Fruit fly (Drosophila melanogaster) whole organism, embryonic: ENCODE data around the gene GlcAT-P.

ENCODE experiments used
- Aef1 ChIP-seq: fragments of 200-800 bp; sonication (Bioruptor generic); IDR thresholded peaks from 3 replicates; pipeline ENCODE4 v1.3.6; 2022; ENCODE audit warnings: missing biosample characterization, missing genetic modification characterization
- Bdp1 ChIP-seq: fragments of 200-800 bp; sonication (Bioruptor generic); optimal IDR thresholded peaks from 3 replicates; lab custom pipeline; 2016; ENCODE audit warnings: missing biosample characterization, missing genetic modification characterization
- CG11093 ChIP-seq: fragments of 200-800 bp; sonication (Bioruptor generic); IDR thresholded peaks from 3 replicates; pipeline ENCODE4 v1.3.6; 2022; ENCODE audit warnings: missing biosample characterization, missing genetic modification characterization
- CG11723 ChIP-seq: fragments of 200-800 bp; sonication (Bioruptor generic); optimal IDR thresholded peaks from 2 replicates; lab custom pipeline; 2017; ENCODE audit warnings: missing biosample characterization, mild to moderate bottlenecking, missing genetic modification characterization
- CG13287 ChIP-seq: fragments of 200-800 bp; sonication (Bioruptor generic); IDR thresholded peaks from 2 replicates; pipeline ENCODE4 v1.3.6; 2022; ENCODE audit warnings: missing biosample characterization, missing genetic modification characterization; ENCODE audit not compliant: partially characterized antibody
- CG15696 ChIP-seq: fragments of 200-800 bp; sonication (Bioruptor generic); optimal IDR thresholded peaks from 2 replicates; lab custom pipeline; 2019; ENCODE audit warnings: missing biosample characterization, mild to moderate bottlenecking, missing genetic modification characterization, moderate library complexity
- CG1647 ChIP-seq: fragments of 200-800 bp; sonication (Bioruptor generic); optimal IDR thresholded peaks from 3 replicates; lab custom pipeline; 2016; ENCODE audit warnings: missing biosample characterization, missing genetic modification characterization
- CG17612 ChIP-seq: fragments of 200-800 bp; sonication (Bioruptor generic); IDR thresholded peaks from 2 replicates; pipeline ENCODE4 v1.3.6; 2022; ENCODE audit warnings: missing biosample characterization, missing genetic modification characterization
- CG17829 ChIP-seq: fragments of 200-800 bp; optimal IDR thresholded peaks from 2 replicates; lab custom pipeline; 2019; ENCODE audit warnings: missing biosample characterization, mild to moderate bottlenecking, missing genetic modification characterization, moderate library complexity
- CG43689 ChIP-seq: fragments of 200-800 bp; sonication (Bioruptor generic); IDR thresholded peaks from 2 replicates; pipeline ENCODE4 v1.3.6; 2022; ENCODE audit warnings: missing biosample characterization, missing genetic modification characterization
- CG4617 ChIP-seq: fragments of 200-800 bp; sonication (Bioruptor generic); optimal IDR thresholded peaks from 3 replicates; lab custom pipeline; 2016; ENCODE audit warnings: missing biosample characterization, missing genetic modification characterization, borderline replicate concordance
- CG4730 ChIP-seq: fragments of 200-800 bp; sonication (Bioruptor generic); IDR thresholded peaks from 2 replicates; pipeline ENCODE4 v1.3.6; 2022; ENCODE audit warnings: missing biosample characterization, missing genetic modification characterization
- CG6175 ChIP-seq: fragments of 200-800 bp; sonication (Bioruptor generic); IDR thresholded peaks from 3 replicates; pipeline ENCODE4 v1.3.6; 2022; ENCODE audit warnings: missing biosample characterization, missing genetic modification characterization
- CG7786 ChIP-seq: fragments of 200-800 bp; sonication (Bioruptor generic); optimal IDR thresholded peaks from 2 replicates; lab custom pipeline; 2016; ENCODE audit warnings: missing biosample characterization, missing genetic modification characterization
- CG7839 ChIP-seq: fragments of 200-800 bp; sonication (Bioruptor generic); optimal IDR thresholded peaks from 3 replicates; lab custom pipeline; 2018; ENCODE audit warnings: missing biosample characterization, mild to moderate bottlenecking, missing genetic modification characterization, moderate library complexity
- CG8924 ChIP-seq: fragments of 200-800 bp; optimal IDR thresholded peaks from 3 replicates; lab custom pipeline; 2019; ENCODE audit warnings: missing biosample characterization, mild to moderate bottlenecking, missing genetic modification characterization, moderate library complexity
- CG9797 ChIP-seq: fragments of 200-800 bp; sonication (Bioruptor generic); optimal IDR thresholded peaks from 3 replicates; lab custom pipeline; 2018; ENCODE audit warnings: missing biosample characterization, mild to moderate bottlenecking, missing genetic modification characterization
- CHES-1-like ChIP-seq: fragments of 200-800 bp; sonication (Bioruptor generic); optimal IDR thresholded peaks from 2 replicates; lab custom pipeline; 2016; ENCODE audit warnings: missing biosample characterization, missing genetic modification characterization
- D19A ChIP-seq: fragments of 200-800 bp; optimal IDR thresholded peaks from 3 replicates; lab custom pipeline; 2019; ENCODE audit warnings: missing biosample characterization, mild to moderate bottlenecking, missing genetic modification characterization, moderate library complexity
- Dad ChIP-seq: fragments of 200-800 bp; sonication (Bioruptor generic); optimal IDR thresholded peaks from 3 replicates; lab custom pipeline; 2016; ENCODE audit warnings: missing biosample characterization, missing genetic modification characterization
- Doc3 ChIP-seq: fragments of 200-800 bp; sonication (Bioruptor generic); IDR thresholded peaks from 3 replicates; pipeline ENCODE4 v1.3.6; 2022; ENCODE audit warnings: missing biosample characterization, missing genetic modification characterization; ENCODE audit not compliant: partially characterized antibody
- Dp ChIP-seq: fragments of 200-800 bp; sonication (Bioruptor generic); optimal IDR thresholded peaks from 2 replicates; lab custom pipeline; 2018; ENCODE audit warnings: missing biosample characterization, mild to moderate bottlenecking, missing genetic modification characterization, moderate library complexity
- E2f2 ChIP-seq: fragments of 200-800 bp; sonication (Bioruptor generic); IDR thresholded peaks from 2 replicates; pipeline ENCODE4 v1.3.6; 2022; ENCODE audit warnings: missing biosample characterization, missing genetic modification characterization
- GATAe ChIP-seq: fragments of 200-800 bp; sonication (Bioruptor generic); conservative IDR thresholded peaks from 2 replicates; pipeline ENCODE4 v1.3.6; 2022; ENCODE audit warnings: missing biosample characterization, missing genetic modification characterization
- MBD-R2 ChIP-seq: fragments of 200-800 bp; sonication (Bioruptor generic); IDR thresholded peaks from 2 replicates; pipeline ENCODE4 v1.3.6; 2022; ENCODE audit warnings: missing biosample characterization, missing genetic modification characterization
- MESR4 ChIP-seq: fragments of 200-800 bp; sonication (Bioruptor generic); optimal IDR thresholded peaks from 2 replicates; lab custom pipeline; 2018; ENCODE audit warnings: missing biosample characterization, mild to moderate bottlenecking, missing genetic modification characterization, moderate library complexity
- MTF-1 ChIP-seq: fragments of 200-800 bp; sonication (Bioruptor generic); optimal IDR thresholded peaks from 2 replicates; lab custom pipeline; 2018; ENCODE audit warnings: missing biosample characterization, mild to moderate bottlenecking, missing genetic modification characterization, borderline replicate concordance
- Med ChIP-seq: fragments of 200-800 bp; sonication (Bioruptor generic); peaks from one replicate; lab custom pipeline; 2016; ENCODE audit warnings: missing biosample characterization, missing genetic modification characterization, mild to moderate bottlenecking, inconsistent platforms, moderate library complexity
- Myb ChIP-seq: fragments of 200-800 bp; sonication (Bioruptor generic); optimal IDR thresholded peaks from 2 replicates; lab custom pipeline; 2016; ENCODE audit warnings: missing biosample characterization, missing genetic modification characterization
- NK7.1 ChIP-seq: fragments of 200-800 bp; sonication (Bioruptor generic); optimal IDR thresholded peaks from 3 replicates; lab custom pipeline; 2016; ENCODE audit warnings: missing biosample characterization, missing genetic modification characterization
- Neu2 ChIP-seq: fragments of 200-800 bp; sonication (Bioruptor generic); optimal IDR thresholded peaks from 3 replicates; lab custom pipeline; 2016; ENCODE audit warnings: missing biosample characterization, missing genetic modification characterization, borderline replicate concordance
- Nf-YA ChIP-seq: fragments of 200-800 bp; sonication (Bioruptor generic); IDR thresholded peaks from 2 replicates; pipeline ENCODE4 v1.3.6; 2022; ENCODE audit warnings: missing biosample characterization, missing genetic modification characterization
- PHDP ChIP-seq: fragments of 200-800 bp; sonication (Bioruptor generic); optimal IDR thresholded peaks from 3 replicates; lab custom pipeline; 2018; ENCODE audit warnings: missing biosample characterization, mild to moderate bottlenecking, missing genetic modification characterization, moderate library complexity
- ab ChIP-seq: fragments of 200-800 bp; sonication (Bioruptor generic); optimal IDR thresholded peaks from 2 replicates; lab custom pipeline; 2016; ENCODE audit warnings: missing biosample characterization, missing genetic modification characterization
- bbx ChIP-seq: fragments of 200-800 bp; sonication (Bioruptor generic); IDR thresholded peaks from 2 replicates; pipeline ENCODE4 v1.3.6; 2022; ENCODE audit warnings: missing biosample characterization, missing genetic modification characterization; ENCODE audit not compliant: partially characterized antibody
- br ChIP-seq: fragments of >200 bp; optimal IDR thresholded peaks from 2 replicates; lab custom pipeline; 2017
- caup ChIP-seq: fragments of 200-800 bp; sonication (Bioruptor generic); optimal IDR thresholded peaks from 3 replicates; lab custom pipeline; 2017; ENCODE audit warnings: missing biosample characterization, mild to moderate bottlenecking, missing genetic modification characterization, moderate library complexity; ENCODE audit not compliant: severe bottlenecking
- danr ChIP-seq: fragments of 200-800 bp; sonication (Bioruptor generic); IDR thresholded peaks from 2 replicates; pipeline ENCODE4 v1.3.6; 2022; ENCODE audit warnings: missing biosample characterization, missing genetic modification characterization
- eve ChIP-seq, 2 experiments: fragments of >200 bp; optimal IDR thresholded peaks; 2 replicates each; lab custom pipeline; 2017; ENCODE audit warnings: missing biosample characterization in 2 of 2, missing genetic modification characterization in 2 of 2
- gfzf ChIP-seq: fragments of 200-800 bp; sonication (Bioruptor generic); optimal IDR thresholded peaks from 2 replicates; lab custom pipeline; 2016; ENCODE audit warnings: missing biosample characterization, mild to moderate bottlenecking, missing genetic modification characterization, moderate library complexity
- grn ChIP-seq: fragments of 200-800 bp; sonication (Bioruptor generic); optimal IDR thresholded peaks from 3 replicates; lab custom pipeline; 2017; ENCODE audit warnings: missing biosample characterization, missing genetic modification characterization
- h ChIP-seq: fragments of >200 bp; optimal IDR thresholded peaks from 2 replicates; lab custom pipeline; 2017
- mirr ChIP-seq: fragments of 200-800 bp; sonication (Bioruptor generic); optimal IDR thresholded peaks from 3 replicates; lab custom pipeline; 2018; ENCODE audit warnings: missing biosample characterization, mild to moderate bottlenecking, missing genetic modification characterization
- oc ChIP-seq: fragments of 200-800 bp; sonication (Bioruptor generic); optimal IDR thresholded peaks from 2 replicates; lab custom pipeline; 2018; ENCODE audit warnings: missing biosample characterization, mild to moderate bottlenecking, missing genetic modification characterization, moderate library complexity
- pho ChIP-seq: fragments of 200-800 bp; sonication (Bioruptor generic); optimal IDR thresholded peaks from 2 replicates; lab custom pipeline; 2016; ENCODE audit warnings: missing biosample characterization, missing genetic modification characterization
- pzg ChIP-seq: fragments of 200-800 bp; sonication (Bioruptor generic); optimal IDR thresholded peaks from 3 replicates; lab custom pipeline; 2018; ENCODE audit warnings: missing biosample characterization, mild to moderate bottlenecking, missing genetic modification characterization, moderate library complexity
- shn ChIP-seq: fragments of 200-800 bp; sonication (Bioruptor generic); optimal IDR thresholded peaks from 3 replicates; lab custom pipeline; 2016; ENCODE audit warnings: missing biosample characterization, missing genetic modification characterization
- sna ChIP-seq: fragments of 200-800 bp; sonication (Bioruptor generic); IDR thresholded peaks from 2 replicates; pipeline ENCODE4 v1.3.6; 2022; ENCODE audit warnings: missing biosample characterization, missing genetic modification characterization; ENCODE audit not compliant: partially characterized antibody
- stwl ChIP-seq: fragments of 200-800 bp; sonication (Bioruptor generic); optimal IDR thresholded peaks from 3 replicates; lab custom pipeline; 2018; ENCODE audit warnings: missing biosample characterization, mild to moderate bottlenecking, missing genetic modification characterization, moderate library complexity
- tin ChIP-seq: fragments of 200-800 bp; sonication (Bioruptor generic); optimal IDR thresholded peaks from 3 replicates; lab custom pipeline; 2016; ENCODE audit warnings: missing biosample characterization, missing genetic modification characterization
- toy ChIP-seq: fragments of 200-800 bp; sonication (Bioruptor generic); IDR thresholded peaks from 2 replicates; pipeline ENCODE4 v1.3.6; 2022; ENCODE audit warnings: missing biosample characterization, missing genetic modification characterization
- trem ChIP-seq: fragments of 200-800 bp; optimal IDR thresholded peaks from 3 replicates; lab custom pipeline; 2019; ENCODE audit warnings: missing biosample characterization, mild to moderate bottlenecking, missing genetic modification characterization, moderate library complexity

GlcAT-P gene

DNA sequence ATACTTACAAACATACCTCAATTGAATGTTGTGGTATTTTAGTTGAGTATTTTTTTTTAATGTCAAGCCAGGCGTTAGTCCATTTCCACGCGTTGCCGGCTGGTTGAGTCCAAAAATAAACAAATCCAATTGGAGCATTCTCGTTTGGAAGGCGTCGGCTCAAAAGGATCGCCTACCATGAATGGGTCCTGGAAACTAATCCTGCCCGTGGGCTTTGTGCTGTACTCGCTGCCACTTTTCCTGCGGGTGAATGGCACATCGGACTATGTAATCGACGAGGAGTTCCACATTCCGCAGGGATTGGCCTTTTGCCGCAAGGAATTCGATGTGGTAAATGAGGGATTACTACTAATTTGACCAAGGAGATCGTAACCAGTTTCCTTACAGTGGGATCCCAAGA, 32.4 kb downstream of the GlcAT-P start, which contains the start of gene Alg10:
Gene Alg10 (plus strand): TSS at position 73 of the 400 bp plus-strand sequence.
- TF ChIP-seq Aef1 (GFP tag; lab: Robert Waterston, UW) (no peak), Nf-YA (GFP tag; lab: Robert Waterston, UW) (no peak), E2f2 (peak; percentile 30; the same call in 1 of the 2 replicates), oc (tag; lab: Kevin White, UChicago) (no peak), CG43689 (GFP tag; lab: Robert Waterston, UW) (0 out of 2 replicates have a peak, but pooled peaks have one; percentile 22), CG4730 (GFP tag; lab: Robert Waterston, UW) (no peak), CG4617 (GFP tag; lab: Kevin White, UChicago) (peak; percentile 7), bbx (GFP tag; lab: Robert Waterston, UW) (peak; percentile 13; the same call in 1 of the 2 replicates), Med (GFP tag; lab: Kevin White, UChicago) (peak; percentile 63), ab (GFP tag; lab: Kevin White, UChicago) (no peak), CG11093 (GFP tag; lab: Robert Waterston, UW) (no peak), trem (tag; lab: Kevin White, UChicago) (no peak), gfzf (GFP tag; lab: Kevin White, UChicago) (peak; percentile 77), CG7786 (GFP tag; lab: Kevin White, UChicago) (no peak), stwl (tag; lab: Kevin White, UChicago) (peak; percentile 80), Myb (GFP tag; lab: Kevin White, UChicago) (peak; percentile 34), CG13287 (GFP tag; lab: Robert Waterston, UW) (peak; percentile 33; the same call in 1 of the 2 replicates), CG7839 (tag; lab: Kevin White, UChicago) (no peak), MBD-R2 (peak; percentile 69), NK7.1 (GFP tag; lab: Kevin White, UChicago) (no peak), caup (no peak), CHES-1-like (no peak), shn (GFP tag; lab: Kevin White, UChicago) (no peak), D19A (tag; lab: Kevin White, UChicago) (no peak), br (lab: Kevin White, UChicago) (no peak), pho (GFP tag; lab: Kevin White, UChicago) (no peak), Dp (peak; percentile 24), h (lab: Kevin White, UChicago) (no peak), CG6175 (GFP tag; lab: Robert Waterston, UW) (no peak), Bdp1 (GFP tag; lab: Kevin White, UChicago) (no peak), CG9797 (GFP tag; lab: Kevin White, UChicago) (peak; percentile 52), mirr (GFP tag; lab: Kevin White, UChicago) (no peak), CG17612 (no peak), GATAe (GFP tag; lab: Robert Waterston, UW) (no peak), Dad (GFP tag; lab: Kevin White, UChicago) (no peak), CG15696 (tag; lab: Kevin White, UChicago) (no peak), Neu2 (GFP tag; lab: Kevin White, UChicago) (peak; percentile 95), sna (GFP tag; lab: Robert Waterston, UW) (no peak), pzg (GFP tag; lab: Kevin White, UChicago) (peak; percentile 32), MTF-1 (GFP tag; lab: Kevin White, UChicago) (no peak), tin (no peak), CG17829 (tag; lab: Kevin White, UChicago) (no peak), CG1647 (GFP tag; lab: Kevin White, UChicago) (no peak), eve (GFP tag; optimal IDR thresholded peaks at IDR 0.05; lab: Kevin White, UChicago) (no peak), danr (no peak), Doc3 (no peak), grn (GFP tag; lab: Kevin White, UChicago) (no peak), CG8924 (tag; lab: Kevin White, UChicago) (no peak), toy (GFP tag; lab: Robert Waterston, UW) (no peak), MESR4 (GFP tag; lab: Kevin White, UChicago) (peak; percentile 23), PHDP (tag; lab: Kevin White, UChicago) (no peak), CG11723 (GFP tag; lab: Kevin White, UChicago) (no peak)
